Fruit fly (Drosophila melanogaster): ENCODE data around the gene MFS3.

dm6 chr2L:1112641-1113040 is 30.4 kb upstream of the MFS3 start, which contains the start of gene CG14340:
- TF ChIP-seq CG2875 (GFP tag; optimal IDR thresholded peaks at IDR 0.05) (no peak), Bgb (GFP tag; IDR thresholded peaks at IDR 0.05; ENCODE audit: partially characterized antibody) (no peak), kah (GFP tag; optimal IDR thresholded peaks at IDR 0.05) (no peak)
